Worm (Caenorhabditis elegans): ENCODE measurements around the gene C25F9.8.

ce11 chrV:19421131-19421530 lies 26.3 kb downstream of the C25F9.8 start, which contains the start of gene C25F9.2:
- TF ChIP-seq mdl-1 (tag; optimal IDR thresholded peaks at IDR 0.05) = no peak
- no peak for TF ChIP-seq unc-55 (GFP tag; optimal IDR thresholded peaks at IDR 0.05)
- TF ChIP-seq ztf-1 (GFP tag; conservative IDR thresholded peaks at IDR 0.05) = no peak
- TF ChIP-seq ceh-16 (tag; optimal IDR thresholded peaks at IDR 0.05) = no peak
- no peak for TF ChIP-seq lsy-2 (tag; optimal IDR thresholded peaks at IDR 0.05)
- TF ChIP-seq ZK546.5 (tag; optimal IDR thresholded peaks at IDR 0.05) = no peak
- TF ChIP-seq ama-1 (optimal IDR thresholded peaks at IDR 0.05) = no peak
- TF ChIP-seq fos-1 (tag; optimal IDR thresholded peaks at IDR 0.05) = no peak
- no peak for TF ChIP-seq alr-1 (tag; optimal IDR thresholded peaks at IDR 0.05)
- TF ChIP-seq elt-1 (tag; optimal IDR thresholded peaks at IDR 0.05) = no peak

All from whole organism, L2 larva.